Fruit fly (Drosophila melanogaster): ENCODE results near the gene PGS1.

The PGS1 gene

DNA sequence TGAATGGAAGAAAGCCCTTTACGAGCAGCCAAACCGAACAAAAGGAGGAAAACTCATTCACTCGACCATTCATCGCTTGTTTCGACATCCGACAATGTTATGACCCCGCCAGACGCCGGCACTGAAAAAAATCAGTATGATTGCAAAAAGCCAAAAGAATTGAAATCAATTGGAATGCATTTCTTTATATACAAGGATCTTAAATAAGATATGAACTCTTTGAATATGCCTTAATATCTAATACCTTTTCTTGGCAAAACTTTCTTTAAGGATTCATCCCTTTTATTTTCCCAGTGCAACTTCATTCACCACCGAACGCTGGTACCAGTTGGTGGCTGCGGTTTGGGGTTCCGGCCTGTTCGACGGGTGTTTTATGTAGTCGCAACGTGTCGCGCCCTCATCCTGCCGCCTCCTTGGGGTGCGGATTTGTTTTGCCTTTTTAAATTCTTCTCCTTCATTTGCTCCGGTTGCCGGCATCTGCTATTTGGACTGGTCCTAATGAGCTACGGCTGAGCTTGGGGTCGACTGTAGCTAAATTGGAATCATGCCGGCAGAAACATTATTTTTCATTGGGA is 26.0 kb downstream of the PGS1 start (continued):
- TF ChIP-seq shn (GFP tag; optimal IDR thresholded peaks at IDR 0.05) (peak; percentile 29), CG5180 (GFP tag; optimal IDR thresholded peaks at IDR 0.05) (peak; percentile 87), HHEX (GFP tag; optimal IDR thresholded peaks at IDR 0.05) (peak; percentile 83), Hmx (GFP tag; optimal IDR thresholded peaks at IDR 0.05) (peak; percentile 46), CG3995 (GFP tag; optimal IDR thresholded peaks at IDR 0.05) (peak; percentile 9), CG1603 (tag; optimal IDR thresholded peaks at IDR 0.05) (peak; percentile 87), Dad (GFP tag; optimal IDR thresholded peaks at IDR 0.05) (peak; percentile 83), Hey (tag; optimal IDR thresholded peaks at IDR 0.05) (peak; percentile 91), exex (tag; optimal IDR thresholded peaks at IDR 0.05) (peak; percentile 66), Dip3 (GFP tag; optimal IDR thresholded peaks at IDR 0.05) (peak; percentile 79), CG3407 (GFP tag; optimal IDR thresholded peaks at IDR 0.05) (peak; percentile 70), wor (GFP tag; IDR thresholded peaks at IDR 0.05) (peak; percentile 74), prd (optimal IDR thresholded peaks at IDR 0.05) (no peak), prd (GFP tag; IDR thresholded peaks at IDR 0.05) (peak; percentile 87), Six4 (GFP tag; optimal IDR thresholded peaks at IDR 0.05) (peak; percentile 68), CG18764 (GFP tag; optimal IDR thresholded peaks at IDR 0.05) (peak; percentile 57), az2 (GFP tag; optimal IDR thresholded peaks at IDR 0.05) (peak; percentile 76), Meics (GFP tag; optimal IDR thresholded peaks at IDR 0.05) (peak; percentile 88), CG1024 (GFP tag; IDR thresholded peaks at IDR 0.05) (peak; percentile 73), CG30431 (GFP tag; optimal IDR thresholded peaks at IDR 0.05) (peak; percentile 55), CG5245 (GFP tag; optimal IDR thresholded peaks at IDR 0.05) (peak; percentile 67), CG17612 (GFP tag; IDR thresholded peaks at IDR 0.05) (no peak), bowl (GFP tag; IDR thresholded peaks at IDR 0.05) (no peak; the same call in 1 of the 2 replicates), CG4730 (GFP tag; IDR thresholded peaks at IDR 0.05) (peak; percentile 74; the same call in 1 of the 2 replicates), Chrac-16 (GFP tag; optimal IDR thresholded peaks at IDR 0.05) (peak; percentile 73), ind (GFP tag; optimal IDR thresholded peaks at IDR 0.05) (peak; percentile 82), CG15601 (tag; optimal IDR thresholded peaks at IDR 0.05) (peak; percentile 82), gfzf (GFP tag; optimal IDR thresholded peaks at IDR 0.05) (no peak), sim (GFP tag; IDR thresholded peaks at IDR 0.05) (peak; percentile 68), CG6813 (GFP tag; optimal IDR thresholded peaks at IDR 0.05) (peak; percentile 86), Fer3 (tag; optimal IDR thresholded peaks at IDR 0.05) (peak; percentile 90), CG10462 (GFP tag; optimal IDR thresholded peaks at IDR 0.05) (peak; percentile 55), sr (GFP tag; IDR thresholded peaks at IDR 0.05) (no peak), org-1 (GFP tag; optimal IDR thresholded peaks at IDR 0.05) (peak; percentile 88), CG6683 (GFP tag; optimal IDR thresholded peaks at IDR 0.05) (peak; percentile 89), CG10209 (GFP tag; optimal IDR thresholded peaks at IDR 0.05) (peak; percentile 86), ham (GFP tag; IDR thresholded peaks at IDR 0.05) (0 out of 2 replicates have a peak, but pooled peaks have one; percentile 15), odd (GFP tag; optimal IDR thresholded peaks at IDR 0.05) (peak; percentile 81), CG13775 (GFP tag; optimal IDR thresholded peaks at IDR 0.05) (peak; percentile 71), gt (GFP tag; IDR thresholded peaks at IDR 0.05) (peak; percentile 59), Eip74EF (GFP tag; optimal IDR thresholded peaks at IDR 0.05) (peak in 1 of 2 experiments; percentile 79), tgo (GFP tag; IDR thresholded peaks at IDR 0.05) (peak; percentile 86), CG14667 (GFP tag; IDR thresholded peaks at IDR 0.05) (peak; percentile 66), sd (tag; optimal IDR thresholded peaks at IDR 0.05) (no peak), Dref (GFP tag; IDR thresholded peaks at IDR 0.05) (no peak), CG17385 (GFP tag; optimal IDR thresholded peaks at IDR 0.05) (peak; percentile 86), B-H2 (GFP tag; optimal IDR thresholded peaks at IDR 0.05) (peak; percentile 93), cwo (GFP tag; optimal IDR thresholded peaks at IDR 0.05) (peak; percentile 89), caup (GFP tag; optimal IDR thresholded peaks at IDR 0.05; ENCODE audit: severe bottlenecking) (peak; percentile 90), maf-S (GFP tag; optimal IDR thresholded peaks at IDR 0.05) (peak; percentile 76)
